Fruit fly (Drosophila melanogaster): ENCODE results near the gene cysu.

The cysu gene

dm6 chr3R:17425417-17425915 lies at the start of gene cysu:
Gene cysu, plus strand, starts transcription at chr3R:17425768.
- no peak for TF ChIP-seq salr (GFP tag; optimal IDR thresholded peaks at IDR 0.05)
- TF ChIP-seq svp (GFP tag) = peak; percentile 35
- TF ChIP-seq CG8119 (GFP tag; IDR thresholded peaks at IDR 0.05) = 0 out of 3 replicates have a peak, but pooled peaks have one; percentile 19

- TF ChIP-seq Eip75B (GFP tag; optimal IDR thresholded peaks at IDR 0.05) = no peak
- no peak for TF ChIP-seq salr (GFP tag; optimal IDR thresholded peaks at IDR 0.05)
- peak; percentile 9 for TF ChIP-seq Blimp-1 (GFP tag; optimal IDR thresholded peaks at IDR 0.05)
- no peak for TF ChIP-seq CG6163 (GFP tag; IDR thresholded peaks at IDR 0.05)
- no peak for TF ChIP-seq CG11762 (GFP tag; optimal IDR thresholded peaks at IDR 0.05; ENCODE audit: insufficient read depth)
Observed at dm6 chr3R:17377503-17377902, 48.1 kb upstream of the cysu start.

- 0 out of 3 replicates have a peak, but pooled peaks have one; percentile 22 for TF ChIP-seq eg (GFP tag; IDR thresholded peaks at IDR 0.05)
- TF ChIP-seq svp (GFP tag) = peak; percentile 58
- TF ChIP-seq CG7368 (GFP tag; optimal IDR thresholded peaks at IDR 0.05) = no peak
Observed at dm6 chr3R:17379051-17379450, 46.5 kb upstream of the cysu start.

dm6 chr3R:17379742-17380141 lies 45.8 kb upstream of the cysu start, which contains the start of gene lute:
Gene lute, plus strand, starts transcription at chr3R:17379944.
- TF ChIP-seq CG6163 (GFP tag; IDR thresholded peaks at IDR 0.05) = 0 out of 3 replicates have a peak, but pooled peaks have one; percentile 24
- no peak for TF ChIP-seq achi (GFP tag; optimal IDR thresholded peaks at IDR 0.05)
- TF ChIP-seq ss (GFP tag; optimal IDR thresholded peaks at IDR 0.05) = no peak
- peak; percentile 4 for TF ChIP-seq Sox102F (GFP tag; optimal IDR thresholded peaks at IDR 0.05)
- peak; percentile 59 for TF ChIP-seq Eip78C (GFP tag)
- TF ChIP-seq eg (GFP tag; IDR thresholded peaks at IDR 0.05) = no peak

- TF ChIP-seq CG7368 (GFP tag; optimal IDR thresholded peaks at IDR 0.05) (no peak), CG11762 (GFP tag; optimal IDR thresholded peaks at IDR 0.05; ENCODE audit: insufficient read depth) (no peak), net (GFP tag; optimal IDR thresholded peaks at IDR 0.05) (no peak), Hr4 (GFP tag; optimal IDR thresholded peaks at IDR 0.05) (no peak), eg (GFP tag; IDR thresholded peaks at IDR 0.05) (no peak), CG6276 (GFP tag; optimal IDR thresholded peaks at IDR 0.05) (no peak), Sox102F (GFP tag; optimal IDR thresholded peaks at IDR 0.05) (no peak), dac (GFP tag; optimal IDR thresholded peaks at IDR 0.05) (no peak), Ets96B (tag; optimal IDR thresholded peaks at IDR 0.05) (no peak), CG32006 (GFP tag; optimal IDR thresholded peaks at IDR 0.05) (no peak), acj6 (GFP tag; optimal IDR thresholded peaks at IDR 0.05) (no peak), Hr38 (GFP tag; optimal IDR thresholded peaks at IDR 0.05) (no peak), CG1621 (tag; optimal IDR thresholded peaks at IDR 0.05) (no peak), achi (GFP tag; optimal IDR thresholded peaks at IDR 0.05) (no peak), ss (GFP tag; optimal IDR thresholded peaks at IDR 0.05) (no peak), Lpt (GFP tag; optimal IDR thresholded peaks at IDR 0.05) (no peak), CG10669 (GFP tag; optimal IDR thresholded peaks at IDR 0.05) (no peak)
Observed at dm6 chr3R:17381916-17382315, 43.7 kb upstream of the cysu start.

dm6 chr3R:17385329-17386019 lies 40.1 kb upstream of the cysu start:
- TF ChIP-seq CG1621 (tag; optimal IDR thresholded peaks at IDR 0.05) = peak; percentile 51
- peak; percentile 67 for TF ChIP-seq CG3919 (GFP tag; optimal IDR thresholded peaks at IDR 0.05)
- TF ChIP-seq Hr4 (GFP tag; optimal IDR thresholded peaks at IDR 0.05) = no peak
- TF ChIP-seq eg (GFP tag; IDR thresholded peaks at IDR 0.05) = peak; percentile 52
- TF ChIP-seq Gug (GFP tag; IDR thresholded peaks at IDR 0.05) = 0 out of 2 replicates have a peak, but pooled peaks have one; percentile 18
- no peak for TF ChIP-seq CG32006 (GFP tag; optimal IDR thresholded peaks at IDR 0.05)
- peak; percentile 42 for TF ChIP-seq Ets96B (tag; optimal IDR thresholded peaks at IDR 0.05)
- TF ChIP-seq achi (GFP tag; optimal IDR thresholded peaks at IDR 0.05) = peak; percentile 35
- TF ChIP-seq CG34406 (GFP tag; optimal IDR thresholded peaks at IDR 0.05) = no peak
- no peak for TF ChIP-seq CG8632 (GFP tag; optimal IDR thresholded peaks at IDR 0.05)
- peak; percentile 33 for TF ChIP-seq Eip75B (GFP tag; optimal IDR thresholded peaks at IDR 0.05)
- TF ChIP-seq ss (GFP tag; optimal IDR thresholded peaks at IDR 0.05) = peak in 1 of 2 experiments; percentile 44
- TF ChIP-seq CG6808 (GFP tag; optimal IDR thresholded peaks at IDR 0.05) = peak; percentile 19
- TF ChIP-seq salr (GFP tag; optimal IDR thresholded peaks at IDR 0.05) = peak in 1 of 2 experiments; percentile 24
- TF ChIP-seq fd59A (GFP tag; optimal IDR thresholded peaks at IDR 0.05) = no peak
- peak; percentile 13 for TF ChIP-seq acj6 (GFP tag; optimal IDR thresholded peaks at IDR 0.05)
- no peak for TF ChIP-seq Lpt (GFP tag; optimal IDR thresholded peaks at IDR 0.05)
- TF ChIP-seq CG10669 (GFP tag; optimal IDR thresholded peaks at IDR 0.05) = peak; percentile 21
- TF ChIP-seq CG9139 (GFP tag; optimal IDR thresholded peaks at IDR 0.05) = no peak
- peak; percentile 59 for TF ChIP-seq CG31627 (GFP tag; optimal IDR thresholded peaks at IDR 0.05)
- no peak for TF ChIP-seq CG11902 (GFP tag; optimal IDR thresholded peaks at IDR 0.05)
- peak; percentile 72 for TF ChIP-seq lz (GFP tag; optimal IDR thresholded peaks at IDR 0.05)
- TF ChIP-seq dac (GFP tag; optimal IDR thresholded peaks at IDR 0.05) = no peak
- peak; percentile 43 for TF ChIP-seq Hr39 (GFP tag; optimal IDR thresholded peaks at IDR 0.05)
- TF ChIP-seq Sox102F (GFP tag; optimal IDR thresholded peaks at IDR 0.05) = peak; percentile 65
- peak; percentile 8; the same call in 1 of the 2 replicates for TF ChIP-seq CG15336 (GFP tag; IDR thresholded peaks at IDR 0.05)

Data from whole organism, prepupa.